Worm (Caenorhabditis elegans) whole organism, L4 larva: ENCODE results near the gene ZK177.9.

Experiments
- D1046.2 ChIP-seq: fragments of 200-800 bp; sonication (Bioruptor generic); IDR thresholded peaks from 2 replicates; pipeline ENCODE4 v1.3.6; 2022; ENCODE audit warnings: missing genetic modification characterization, missing compliant biosample characterization
- F10B5.3 ChIP-seq: sonication (generic microtip); optimal IDR thresholded peaks from 2 replicates; lab custom pipeline; 2016; ENCODE audit warnings: mild to moderate bottlenecking, missing genetic modification characterization, missing compliant biosample characterization
- F26F4.8 ChIP-seq: fragments of 200-800 bp; sonication (Bioruptor generic); conservative IDR thresholded peaks from 2 replicates; pipeline ENCODE4 v1.3.6; 2022; ENCODE audit warnings: missing genetic modification characterization, missing compliant biosample characterization
- F37D6.2 ChIP-seq: sonication (generic microtip); optimal IDR thresholded peaks from 2 replicates; lab custom pipeline; 2016; ENCODE audit warnings: mild to moderate bottlenecking, missing genetic modification characterization, missing compliant biosample characterization
- T20F7.1 ChIP-seq: fragments of 200-800 bp; sonication (Bioruptor generic); optimal IDR thresholded peaks from 2 replicates; lab custom pipeline; 2018; ENCODE audit warnings: mild to moderate bottlenecking, missing genetic modification characterization, missing compliant biosample characterization
- Y48G9A.11 ChIP-seq: fragments of 200-800 bp; sonication (Bioruptor generic); IDR thresholded peaks from 2 replicates; pipeline ENCODE4 v1.3.6; 2022; ENCODE audit warnings: missing genetic modification reagents, missing genetic modification characterization, missing compliant biosample characterization
- Y5F2A.4 ChIP-seq: fragments of 200-800 bp; sonication (Bioruptor generic); optimal IDR thresholded peaks from 2 replicates; lab custom pipeline; 2018; ENCODE audit warnings: mild to moderate bottlenecking, missing genetic modification characterization, missing compliant biosample characterization
- ZK546.5 ChIP-seq, 2 experiments: sonication (generic microtip); optimal IDR thresholded peaks; 2 replicates each; lab custom pipeline; 2017; ENCODE audit warnings: missing biosample characterization in 2 of 2, missing genetic modification characterization in 2 of 2
- aha-1 ChIP-seq: fragments of 150-350 bp; peaks from one replicate; lab custom pipeline; 2014; ENCODE audit warnings: missing biosample characterization, missing genetic modification characterization
- aly-2 ChIP-seq: sonication (generic microtip); optimal IDR thresholded peaks from 2 replicates; lab custom pipeline; 2018; ENCODE audit warnings: missing biosample characterization, missing genetic modification characterization
- attf-4 ChIP-seq: sonication (generic microtip); optimal IDR thresholded peaks from 3 replicates; lab custom pipeline; 2017; ENCODE audit warnings: missing biosample characterization, missing genetic modification characterization
- ceh-28 ChIP-seq: fragments of 150-350 bp; optimal IDR thresholded peaks from 2 replicates; lab custom pipeline; 2014; ENCODE audit warnings: missing biosample characterization, missing genetic modification reagents, missing genetic modification characterization
- ceh-62 ChIP-seq: sonication (generic microtip); optimal IDR thresholded peaks from 2 replicates; lab custom pipeline; 2017; ENCODE audit warnings: missing biosample characterization, missing genetic modification characterization
- ceh-82 ChIP-seq: sonication (generic microtip); optimal IDR thresholded peaks from 2 replicates; lab custom pipeline; 2017; ENCODE audit warnings: missing biosample characterization, missing genetic modification characterization
- ces-1 ChIP-seq: fragments of 150-350 bp; sonication (generic microtip); optimal IDR thresholded peaks from 4 replicates; lab custom pipeline; 2014; ENCODE audit warnings: missing biosample characterization, missing genetic modification reagents, missing genetic modification characterization
- daf-19 ChIP-seq: fragments of 200-800 bp; sonication (Bioruptor generic); conservative IDR thresholded peaks from 2 replicates; pipeline ENCODE4 v1.3.6; 2022; ENCODE audit warnings: missing genetic modification characterization, missing compliant biosample characterization
- daf-8 ChIP-seq: fragments of 200-800 bp; sonication (Bioruptor generic); IDR thresholded peaks from 2 replicates; pipeline ENCODE4 v1.3.6; 2022; ENCODE audit warnings: missing genetic modification characterization, missing compliant biosample characterization
- dmd-9 ChIP-seq: fragments of 200-800 bp; sonication (Bioruptor generic); IDR thresholded peaks from 2 replicates; pipeline ENCODE4 v1.3.6; 2022; ENCODE audit warnings: missing genetic modification reagents, missing genetic modification characterization, missing compliant biosample characterization
- duxl-1 ChIP-seq: sonication (generic microtip); optimal IDR thresholded peaks from 2 replicates; lab custom pipeline; 2016; ENCODE audit warnings: mild to moderate bottlenecking, missing genetic modification characterization, moderate library complexity, missing compliant biosample characterization; ENCODE audit not compliant: poor library complexity
- dve-1 ChIP-seq: sonication (generic microtip); optimal IDR thresholded peaks from 2 replicates; lab custom pipeline; 2017; ENCODE audit warnings: antibody characterized with exemption, mild to moderate bottlenecking, missing genetic modification characterization, missing compliant biosample characterization; ENCODE audit not compliant: insufficient read depth
- egl-27 ChIP-seq: sonication (generic microtip); optimal IDR thresholded peaks from 3 replicates; lab custom pipeline; 2017; ENCODE audit warnings: missing biosample characterization, missing genetic modification reagents, missing genetic modification characterization
- egl-43 ChIP-seq: fragments of 200-800 bp; sonication (Bioruptor generic); IDR thresholded peaks from 2 replicates; pipeline ENCODE4 v1.3.6; 2022; ENCODE audit warnings: missing genetic modification reagents, missing genetic modification characterization, missing compliant biosample characterization
- fkh-10 ChIP-seq: fragments of 150-350 bp; optimal IDR thresholded peaks from 2 replicates; lab custom pipeline; 2014; ENCODE audit warnings: missing biosample characterization, missing genetic modification reagents, missing genetic modification characterization
- gei-8 ChIP-seq: fragments of 200-800 bp; sonication (Bioruptor generic); optimal IDR thresholded peaks from 2 replicates; lab custom pipeline; 2018; ENCODE audit warnings: mild to moderate bottlenecking, missing genetic modification characterization, missing compliant biosample characterization
- hif-1 ChIP-seq, 2 experiments: sonication (generic microtip); optimal IDR thresholded peaks; 2 replicates each; lab custom pipeline; 2016 to 2017; ENCODE audit warnings: missing compliant biosample characterization in 2 of 2, missing genetic modification characterization in 2 of 2, missing genetic modification reagents in 2 of 2, missing genotype in 2 of 2, mild to moderate bottlenecking in 1 of 2
- jun-1 ChIP-seq: fragments of 150-350 bp; optimal IDR thresholded peaks from 2 replicates; lab custom pipeline; 2014; ENCODE audit warnings: missing biosample characterization, missing genetic modification reagents, missing genetic modification characterization
- lin-29 ChIP-seq: fragments of 200-800 bp; sonication (Bioruptor generic); IDR thresholded peaks from 2 replicates; pipeline ENCODE4 v1.3.6; 2022; ENCODE audit warnings: missing genetic modification reagents, missing genetic modification characterization, missing compliant biosample characterization
- mdl-1 ChIP-seq, 2 experiments: fragments of 150-350 bp in 1 of 2; sonication (generic microtip) in 1 of 2; optimal IDR thresholded peaks; 2 replicates each; lab custom pipeline; 2014 to 2017; ENCODE audit warnings: missing biosample characterization in 2 of 2, missing genetic modification characterization in 2 of 2
- mep-1 ChIP-seq: fragments of 150-350 bp; sonication (generic microtip); optimal IDR thresholded peaks from 3 replicates; lab custom pipeline; 2014; ENCODE audit warnings: missing biosample characterization, missing genetic modification characterization
- mxl-2 ChIP-seq: fragments of 200-800 bp; sonication (Bioruptor generic); conservative IDR thresholded peaks from 2 replicates; pipeline ENCODE4 v1.3.6; 2022; ENCODE audit warnings: missing genetic modification reagents, missing genetic modification characterization, missing compliant biosample characterization
- nhr-10 ChIP-seq: fragments of 150-350 bp; optimal IDR thresholded peaks from 2 replicates; lab custom pipeline; 2014; ENCODE audit warnings: missing biosample characterization, missing genetic modification characterization
- nhr-102 ChIP-seq: sonication (generic microtip); optimal IDR thresholded peaks from 2 replicates; lab custom pipeline; 2016; ENCODE audit warnings: mild to moderate bottlenecking, missing genetic modification characterization, moderate library complexity, missing compliant biosample characterization
- nhr-11 ChIP-seq: fragments of 150-350 bp; optimal IDR thresholded peaks from 2 replicates; lab custom pipeline; 2014; ENCODE audit warnings: missing biosample characterization, missing genetic modification characterization
- nhr-25 ChIP-seq: sonication (generic microtip); optimal IDR thresholded peaks from 2 replicates; lab custom pipeline; 2017; ENCODE audit warnings: missing genetic modification characterization, mild to moderate bottlenecking, missing compliant biosample characterization, antibody characterized with exemption, moderate library complexity, borderline replicate concordance; ENCODE audit not compliant: insufficient read depth
- nhr-28 ChIP-seq: fragments of 150-350 bp; optimal IDR thresholded peaks from 2 replicates; lab custom pipeline; 2014; ENCODE audit warnings: missing biosample characterization, missing genetic modification characterization
- nhr-6 ChIP-seq: fragments of 150-350 bp; optimal IDR thresholded peaks from 2 replicates; lab custom pipeline; 2014; ENCODE audit warnings: missing biosample characterization, missing genetic modification characterization
- nhr-76 ChIP-seq: fragments of 150-350 bp; optimal IDR thresholded peaks from 2 replicates; lab custom pipeline; 2014; ENCODE audit warnings: missing biosample characterization, missing genetic modification characterization
- nhr-77 ChIP-seq: fragments of 150-350 bp; optimal IDR thresholded peaks from 2 replicates; lab custom pipeline; 2014; ENCODE audit warnings: missing biosample characterization, missing genetic modification characterization
- php-3 ChIP-seq: fragments of 200-800 bp; sonication (Bioruptor generic); IDR thresholded peaks from 2 replicates; pipeline ENCODE4 v1.3.6; 2022; ENCODE audit warnings: missing genetic modification reagents, missing genetic modification characterization, missing compliant biosample characterization
- pqm-1 ChIP-seq: sonication (generic microtip); optimal IDR thresholded peaks from 2 replicates; lab custom pipeline; 2017; ENCODE audit warnings: missing biosample characterization, missing genetic modification characterization
- rbr-2 ChIP-seq: sonication (generic microtip); optimal IDR thresholded peaks from 2 replicates; lab custom pipeline; 2016; ENCODE audit warnings: missing genotype, missing genetic modification characterization, missing compliant biosample characterization
- sdz-12 ChIP-seq: fragments of 200-800 bp; sonication (Bioruptor generic); optimal IDR thresholded peaks from 2 replicates; lab custom pipeline; 2018; ENCODE audit warnings: mild to moderate bottlenecking, missing genetic modification characterization, missing compliant biosample characterization
- set-16 ChIP-seq: fragments of 200-800 bp; sonication (Bioruptor generic); IDR thresholded peaks from 2 replicates; pipeline ENCODE4 v1.3.6; 2022; ENCODE audit warnings: missing genetic modification reagents, missing genetic modification characterization, missing compliant biosample characterization
- snpc-4 ChIP-seq: fragments of 150-350 bp; optimal IDR thresholded peaks from 2 replicates; lab custom pipeline; 2014; ENCODE audit warnings: missing biosample characterization, missing genetic modification characterization
- tra-1 ChIP-seq: fragments of 200-800 bp; sonication (Bioruptor generic); IDR thresholded peaks from 2 replicates; pipeline ENCODE4 v1.3.6; 2022; ENCODE audit warnings: missing genetic modification reagents, missing genetic modification characterization, missing compliant biosample characterization
- unc-39 ChIP-seq: sonication (generic microtip); optimal IDR thresholded peaks from 2 replicates; lab custom pipeline; 2017; ENCODE audit warnings: missing biosample characterization, missing genetic modification characterization
- vab-7 ChIP-seq: fragments of 200-800 bp; sonication (Bioruptor generic); IDR thresholded peaks from 2 replicates; pipeline ENCODE4 v1.3.6; 2022; ENCODE audit warnings: missing genetic modification reagents, missing genetic modification characterization, missing compliant biosample characterization
- zag-1 ChIP-seq: fragments of 150-350 bp; optimal IDR thresholded peaks from 2 replicates; lab custom pipeline; 2014; ENCODE audit warnings: missing biosample characterization, missing genetic modification characterization
- zip-11 ChIP-seq: fragments of 200-800 bp; sonication (Bioruptor generic); IDR thresholded peaks from 2 replicates; pipeline ENCODE4 v1.3.6; 2022; ENCODE audit warnings: missing genetic modification characterization, missing compliant biosample characterization
- zip-2 ChIP-seq: fragments of 150-350 bp; optimal IDR thresholded peaks from 2 replicates; lab custom pipeline; 2014; ENCODE audit warnings: missing biosample characterization, missing genetic modification characterization

The ZK177.9 gene

DNA sequence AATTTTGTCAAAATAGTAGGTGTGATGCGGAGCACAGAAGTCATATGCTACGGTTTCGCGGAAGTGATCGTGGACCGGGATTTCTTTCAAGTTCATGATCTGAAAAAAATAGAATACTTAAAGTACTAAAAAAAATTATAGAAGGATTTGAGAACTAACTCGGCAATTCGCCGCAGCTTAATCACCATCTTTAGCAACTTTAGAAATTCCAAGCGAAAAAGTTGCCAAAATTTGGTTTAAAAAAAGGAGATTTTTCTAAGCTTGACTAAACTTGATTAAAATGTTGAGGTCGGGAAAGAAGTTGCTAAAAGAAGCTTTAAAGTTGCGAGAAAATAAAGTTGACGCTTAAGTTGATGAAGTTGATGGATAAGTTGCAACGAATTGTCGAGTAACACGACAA is at the start of gene ZK177.9:
Gene ZK177.9 (minus strand): TSS at position 101 of the 400 bp plus-strand sequence.
- TF ChIP-seq zip-11: no peak
- no peak for TF ChIP-seq F10B5.3 (tag; lab: Kevin White, UChicago)
- TF ChIP-seq ceh-28 (tag; lab: Kevin White, UChicago): no peak
- TF ChIP-seq nhr-77 (tag; lab: Kevin White, UChicago): no peak
- no peak for TF ChIP-seq nhr-28
- TF ChIP-seq tra-1 (GFP tag; lab: Robert Waterston, UW): no peak
- TF ChIP-seq nhr-76 (tag; lab: Kevin White, UChicago): no peak
- TF ChIP-seq F37D6.2 (tag; lab: Kevin White, UChicago): no peak
- no peak for TF ChIP-seq mep-1
- no peak for TF ChIP-seq set-16 (GFP tag; lab: Robert Waterston, UW)
- TF ChIP-seq attf-4: no peak
- no peak for TF ChIP-seq Y48G9A.11 (GFP tag; lab: Robert Waterston, UW)
- no peak for TF ChIP-seq Y5F2A.4 (GFP tag; lab: Kevin White, UChicago)
- no peak for TF ChIP-seq ces-1 (GFP tag; lab: Kevin White, UChicago)
- no peak for TF ChIP-seq snpc-4 (tag; lab: Kevin White, UChicago)
- no peak for TF ChIP-seq nhr-10 (tag; lab: Kevin White, UChicago)
- no peak for TF ChIP-seq nhr-102 (tag; lab: Kevin White, UChicago)
- no peak for TF ChIP-seq egl-43 (GFP tag; lab: Robert Waterston, UW)
- no peak for TF ChIP-seq ceh-82 (tag; lab: Kevin White, UChicago)
- no peak for TF ChIP-seq zag-1 (tag; lab: Kevin White, UChicago)

- TF ChIP-seq lin-29 (GFP tag; lab: Robert Waterston, UW) (no peak), mdl-1 (tag; optimal IDR thresholded peaks at IDR 0.05; lab: Kevin White, UChicago) (no peak), daf-19 (no peak), D1046.2 (no peak), duxl-1 (tag; lab: Kevin White, UChicago) (no peak), gei-8 (GFP tag; lab: Kevin White, UChicago) (no peak), ZK546.5 (tag; optimal IDR thresholded peaks at IDR 0.05; lab: Kevin White, UChicago) (no peak), egl-27 (tag; lab: Kevin White, UChicago) (no peak), unc-39 (no peak), dve-1 (no peak), mep-1 (no peak), ceh-28 (tag; lab: Kevin White, UChicago) (no peak), Y5F2A.4 (GFP tag; lab: Kevin White, UChicago) (no peak), jun-1 (tag; lab: Kevin White, UChicago) (no peak)
These were observed 47.6 kb upstream of the ZK177.9 start for ce11 chrII:5565082-5565623.

- TF ChIP-seq nhr-25 (no peak), php-3 (no peak), nhr-77 (tag; lab: Kevin White, UChicago) (peak; percentile 5), pqm-1 (tag; lab: Kevin White, UChicago) (peak; percentile 58), zip-2 (no peak), hif-1 (tag; optimal IDR thresholded peaks at IDR 0.05; lab: Kevin White, UChicago) (no peak), mxl-2 (GFP tag; lab: Robert Waterston, UW) (no peak), aha-1 (no peak), nhr-28 (peak; percentile 28), ceh-62 (no peak), egl-27 (tag; lab: Kevin White, UChicago) (no peak), fkh-10 (GFP tag; lab: Kevin White, UChicago) (no peak), sdz-12 (GFP tag; lab: Kevin White, UChicago) (no peak), Y48G9A.11 (GFP tag; lab: Robert Waterston, UW) (no peak), daf-8 (GFP tag; lab: Robert Waterston, UW) (no peak), nhr-11 (tag; lab: Kevin White, UChicago) (no peak), F26F4.8 (GFP tag; lab: Robert Waterston, UW) (no peak), T20F7.1 (GFP tag; lab: Kevin White, UChicago) (no peak), aly-2 (tag; lab: Kevin White, UChicago) (no peak), rbr-2 (tag; lab: Kevin White, UChicago) (no peak), dmd-9 (GFP tag; lab: Robert Waterston, UW) (no peak), vab-7 (no peak), egl-43 (GFP tag; lab: Robert Waterston, UW) (no peak), nhr-6 (tag; lab: Kevin White, UChicago) (no peak)
These were observed 43.8 kb upstream of the ZK177.9 start, which contains the start of gene C17C3.3 for ce11 chrII:5561392-5561791. Gene C17C3.3, plus strand, starts transcription at chrII:5561737.
